Worm (Caenorhabditis elegans): ENCODE data around the gene R05G6.10.
A peak's percentile ranks its signal among the peaks of the same experiment; 100 is the strongest.

- no peak for TF ChIP-seq aha-1 (tag)
- no peak for TF ChIP-seq ceh-62 (tag; optimal IDR thresholded peaks at IDR 0.05)
- peak; percentile 49 for TF ChIP-seq F49E8.2 (tag; optimal IDR thresholded peaks at IDR 0.05; ENCODE audit: borderline replicate concordance)
Measured at ce11 chrIV:7550445-7550844, 8.1 kb upstream of the R05G6.10 start, which contains the start of gene pam-1.
